Worm (Caenorhabditis elegans) whole organism, young adult: ENCODE measurements around the gene got-1.2.
A peak's percentile ranks its signal among the peaks of the same experiment; 100 is the strongest.

ENCODE experiments used
- B0336.3 ChIP-seq: fragments of 200-800 bp; sonication (Bioruptor generic); IDR thresholded peaks from 2 replicates; pipeline ENCODE4 v1.3.6; 2022; ENCODE audit warnings: missing genetic modification characterization, missing compliant biosample characterization
- C17E4.6 ChIP-seq: fragments of 200-800 bp; sonication (Bioruptor generic); IDR thresholded peaks from 2 replicates; pipeline ENCODE4 v1.3.6; 2022; ENCODE audit warnings: missing genetic modification reagents, missing genetic modification characterization, missing compliant biosample characterization
- D2030.7 ChIP-seq: fragments of 200-800 bp; sonication (Bioruptor generic); IDR thresholded peaks from 2 replicates; pipeline ENCODE4 v1.3.6; 2022; ENCODE audit warnings: missing genetic modification reagents, missing genetic modification characterization, missing compliant biosample characterization
- F23B12.7 ChIP-seq: sonication (generic microtip); optimal IDR thresholded peaks from 2 replicates; lab custom pipeline; 2017; ENCODE audit warnings: missing genetic modification characterization, mild to moderate bottlenecking, missing compliant biosample characterization, antibody characterized with exemption, moderate library complexity; ENCODE audit not compliant: insufficient read depth
- F33H1.4 ChIP-seq: fragments of 200-800 bp; sonication (Bioruptor generic); IDR thresholded peaks from 2 replicates; pipeline ENCODE4 v1.3.6; 2022; ENCODE audit warnings: missing genetic modification reagents, missing genetic modification characterization, missing compliant biosample characterization
- F37B4.10 ChIP-seq: fragments of 200-800 bp; sonication (Bioruptor generic); IDR thresholded peaks from 2 replicates; pipeline ENCODE4 v1.3.6; 2022; ENCODE audit warnings: missing genetic modification characterization, missing compliant biosample characterization
- F49E8.2 ChIP-seq: sonication (generic microtip); optimal IDR thresholded peaks from 3 replicates; lab custom pipeline; 2017; ENCODE audit warnings: missing genetic modification characterization, mild to moderate bottlenecking, missing compliant biosample characterization, antibody characterized with exemption, moderate library complexity; ENCODE audit not compliant: insufficient read depth
- F57C9.4 ChIP-seq: sonication (generic microtip); optimal IDR thresholded peaks from 2 replicates; lab custom pipeline; 2017; ENCODE audit warnings: mild to moderate bottlenecking, missing genetic modification characterization, missing compliant biosample characterization
- T26A5.8 ChIP-seq: sonication (generic microtip); optimal IDR thresholded peaks from 2 replicates; lab custom pipeline; 2016; ENCODE audit warnings: missing genetic modification characterization, missing compliant biosample characterization
- Y53F4B.3 ChIP-seq: fragments of 200-800 bp; sonication (Bioruptor generic); IDR thresholded peaks from 2 replicates; pipeline ENCODE4 v1.3.6; 2022; ENCODE audit warnings: missing genetic modification reagents, missing genetic modification characterization, missing compliant biosample characterization
- Y79H2A.3 ChIP-seq: fragments of 200-800 bp; sonication (Bioruptor generic); conservative IDR thresholded peaks from 2 replicates; pipeline ENCODE4 v1.3.6; 2022; ENCODE audit warnings: missing genetic modification reagents, missing genetic modification characterization, missing compliant biosample characterization
- ama-1 ChIP-seq, 3 experiments: fragments of 150-350 bp in 1 of 3; sonication (generic microtip) in 2 of 3; optimal IDR thresholded peaks; 2 replicates each; lab custom pipeline; 2014 to 2018; ENCODE audit warnings: missing biosample characterization in 2 of 3, missing genetic modification characterization in 2 of 3, missing genetic modification reagents in 2 of 3
- attf-6 ChIP-seq: fragments of 200-800 bp; sonication (Bioruptor generic); IDR thresholded peaks from 2 replicates; pipeline ENCODE4 v1.3.6; 2022; ENCODE audit warnings: missing genetic modification reagents, missing genetic modification characterization, missing compliant biosample characterization
- bed-2 ChIP-seq: fragments of 200-800 bp; sonication (Bioruptor generic); IDR thresholded peaks from 2 replicates; pipeline ENCODE4 v1.3.6; 2022; ENCODE audit warnings: missing genetic modification reagents, missing genetic modification characterization, missing compliant biosample characterization
- ccch-3 ChIP-seq: fragments of 200-800 bp; sonication (Bioruptor generic); optimal IDR thresholded peaks from 2 replicates; lab custom pipeline; 2018; ENCODE audit warnings: mild to moderate bottlenecking, missing genetic modification characterization, missing compliant biosample characterization
- cebp-1 ChIP-seq, 2 experiments: fragments of 200-800 bp in 1 of 2; sonication (Bioruptor generic) in 1 of 2; sonication (generic microtip) in 1 of 2; IDR thresholded peaks in 1 of 2; optimal IDR thresholded peaks in 1 of 2; 2 replicates each; pipeline versions ENCODE4 v1.3.6 to Lab custom; 2017 to 2022; ENCODE audit warnings: missing compliant biosample characterization in 2 of 2, missing genetic modification characterization in 2 of 2, mild to moderate bottlenecking in 1 of 2, missing genetic modification reagents in 1 of 2, moderate library complexity in 1 of 2
- cebp-2 ChIP-seq: fragments of 200-800 bp; sonication (Bioruptor generic); IDR thresholded peaks from 2 replicates; pipeline ENCODE4 v1.3.6; 2022; ENCODE audit warnings: missing genetic modification characterization, missing compliant biosample characterization
- ceh-91 ChIP-seq: fragments of 200-800 bp; sonication (Bioruptor generic); IDR thresholded peaks from 2 replicates; pipeline ENCODE4 v1.3.6; 2022; ENCODE audit warnings: missing genetic modification reagents, missing genetic modification characterization, missing compliant biosample characterization
- dox-1 ChIP-seq: fragments of 200-800 bp; sonication (Bioruptor generic); IDR thresholded peaks from 2 replicates; pipeline ENCODE4 v1.3.6; 2022; ENCODE audit warnings: missing genetic modification reagents, missing genetic modification characterization, missing compliant biosample characterization
- efl-1 ChIP-seq: fragments of 150-350 bp; optimal IDR thresholded peaks from 2 replicates; lab custom pipeline; 2014; ENCODE audit warnings: missing biosample characterization, missing genetic modification reagents, missing genetic modification characterization
- ekl-4 ChIP-seq: fragments of 200-800 bp; sonication (Bioruptor generic); IDR thresholded peaks from 2 replicates; pipeline ENCODE4 v1.3.6; 2022; ENCODE audit warnings: missing genetic modification reagents, missing genetic modification characterization, missing compliant biosample characterization
- fkh-3 ChIP-seq: sonication (generic microtip); optimal IDR thresholded peaks from 2 replicates; lab custom pipeline; 2016; ENCODE audit warnings: mild to moderate bottlenecking, missing genetic modification characterization, missing compliant biosample characterization
- hlh-12 ChIP-seq: sonication (generic microtip); optimal IDR thresholded peaks from 2 replicates; lab custom pipeline; 2016; ENCODE audit warnings: missing genetic modification characterization, missing compliant biosample characterization
- hrde-1 ChIP-seq: sonication (generic microtip); optimal IDR thresholded peaks from 2 replicates; lab custom pipeline; 2016; ENCODE audit warnings: missing genetic modification characterization, mild to moderate bottlenecking, missing compliant biosample characterization, moderate library complexity, missing genotype, missing genetic modification reagents, borderline replicate concordance
- hsf-1 ChIP-seq: fragments of 200-800 bp; sonication (Bioruptor generic); IDR thresholded peaks from 2 replicates; pipeline ENCODE4 v1.3.6; 2022; ENCODE audit warnings: missing genetic modification reagents, missing genetic modification characterization, missing compliant biosample characterization
- lag-1 ChIP-seq: fragments of 200-800 bp; sonication (Bioruptor generic); IDR thresholded peaks from 2 replicates; pipeline ENCODE4 v1.3.6; 2022; ENCODE audit warnings: missing genetic modification reagents, missing genetic modification characterization, missing compliant biosample characterization
- let-607 ChIP-seq, 2 experiments: fragments of 200-800 bp in 1 of 2; sonication (Bioruptor generic) in 1 of 2; sonication (generic microtip) in 1 of 2; optimal IDR thresholded peaks; 2 replicates each; lab custom pipeline; 2016 to 2018; ENCODE audit warnings: mild to moderate bottlenecking in 2 of 2, missing compliant biosample characterization in 2 of 2, missing genetic modification characterization in 2 of 2, moderate library complexity in 2 of 2, missing genotype in 1 of 2
- lsl-1 ChIP-seq: fragments of 200-800 bp; sonication (Bioruptor generic); optimal IDR thresholded peaks from 2 replicates; lab custom pipeline; 2018; ENCODE audit warnings: mild to moderate bottlenecking, missing genetic modification characterization, moderate library complexity, missing compliant biosample characterization
- madf-10 ChIP-seq: sonication (generic microtip); optimal IDR thresholded peaks from 2 replicates; lab custom pipeline; 2016; ENCODE audit warnings: mild to moderate bottlenecking, missing genetic modification characterization, missing compliant biosample characterization
- madf-6 ChIP-seq: fragments of 200-800 bp; sonication (Bioruptor generic); IDR thresholded peaks from 2 replicates; pipeline ENCODE4 v1.3.6; 2022; ENCODE audit warnings: missing genetic modification reagents, missing genetic modification characterization, missing compliant biosample characterization
- mel-28 ChIP-seq: sonication (generic microtip); optimal IDR thresholded peaks from 2 replicates; lab custom pipeline; 2016; ENCODE audit warnings: borderline replicate concordance, mild to moderate bottlenecking, missing genetic modification characterization, missing compliant biosample characterization
- mxl-1 ChIP-seq: sonication (generic microtip); optimal IDR thresholded peaks from 2 replicates; lab custom pipeline; 2016; ENCODE audit warnings: missing genetic modification characterization, missing compliant biosample characterization
- nfya-1 ChIP-seq: sonication (generic microtip); optimal IDR thresholded peaks from 2 replicates; lab custom pipeline; 2017; ENCODE audit warnings: antibody characterized with exemption, missing compliant biosample characterization, missing genetic modification characterization, borderline replicate concordance; ENCODE audit not compliant: insufficient read depth
- nfya-2 ChIP-seq: fragments of 200-800 bp; sonication (Bioruptor generic); IDR thresholded peaks from 2 replicates; pipeline ENCODE4 v1.3.6; 2022; ENCODE audit warnings: missing genetic modification reagents, missing genetic modification characterization, missing compliant biosample characterization
- nfyb-1 ChIP-seq: fragments of 200-800 bp; sonication (Bioruptor generic); IDR thresholded peaks from 2 replicates; pipeline ENCODE4 v1.3.6; 2022; ENCODE audit warnings: missing genetic modification reagents, missing genetic modification characterization, missing compliant biosample characterization
- nhr-120 ChIP-seq: fragments of 200-800 bp; sonication (Bioruptor generic); IDR thresholded peaks from 2 replicates; pipeline ENCODE4 v1.3.6; 2022; ENCODE audit warnings: missing genetic modification characterization, missing compliant biosample characterization
- nhr-179 ChIP-seq: sonication (generic microtip); optimal IDR thresholded peaks from 2 replicates; lab custom pipeline; 2016; ENCODE audit warnings: mild to moderate bottlenecking, missing genetic modification characterization, missing compliant biosample characterization
- nhr-90 ChIP-seq: sonication (generic microtip); optimal IDR thresholded peaks from 2 replicates; lab custom pipeline; 2016; ENCODE audit warnings: missing genotype, mild to moderate bottlenecking, missing genetic modification characterization, missing compliant biosample characterization
- repo-1 ChIP-seq: sonication (generic microtip); optimal IDR thresholded peaks from 2 replicates; lab custom pipeline; 2017; ENCODE audit warnings: mild to moderate bottlenecking, missing genetic modification characterization, missing compliant biosample characterization
- rpc-1 ChIP-seq, 2 experiments: fragments of 150-350 bp in 1 of 2; sonication (generic microtip) in 1 of 2; optimal IDR thresholded peaks; 2 replicates each; lab custom pipeline; 2014 to 2018; ENCODE audit warnings: missing biosample characterization in 1 of 2, missing genetic modification characterization in 1 of 2, missing genetic modification reagents in 1 of 2, missing genotype in 1 of 2
- sdz-38 ChIP-seq: sonication (generic microtip); optimal IDR thresholded peaks from 2 replicates; lab custom pipeline; 2016; ENCODE audit warnings: missing genotype, missing genetic modification characterization, missing compliant biosample characterization
- snpc-3.4 ChIP-seq: sonication (generic microtip); optimal IDR thresholded peaks from 2 replicates; lab custom pipeline; 2017; ENCODE audit warnings: missing genetic modification characterization, mild to moderate bottlenecking, missing compliant biosample characterization, antibody characterized with exemption, moderate library complexity, missing genotype, missing genetic modification reagents
- snpc-4 ChIP-seq, 5 experiments: fragments of 150-350 bp in 1 of 5; sonication (generic microtip) in 4 of 5; optimal IDR thresholded peaks; 2 replicates each; lab custom pipeline; 2014 to 2018; ENCODE audit warnings: missing genetic modification characterization in 5 of 5, missing biosample characterization in 3 of 5, antibody characterized with exemption in 2 of 5, mild to moderate bottlenecking in 2 of 5, missing compliant biosample characterization in 2 of 5, missing genotype in 2 of 5, moderate library complexity in 2 of 5, missing genetic modification reagents in 1 of 5
- unc-62 ChIP-seq: fragments of 150-350 bp; optimal IDR thresholded peaks from 2 replicates; lab custom pipeline; 2014; ENCODE audit warnings: missing biosample characterization, missing genetic modification reagents, missing genetic modification characterization
- zfh-2 ChIP-seq: fragments of 200-800 bp; sonication (Bioruptor generic); conservative IDR thresholded peaks from 2 replicates; pipeline ENCODE4 v1.3.6; 2022; ENCODE audit warnings: missing genetic modification reagents, missing genetic modification characterization, missing compliant biosample characterization
- ztf-3 ChIP-seq: fragments of 200-800 bp; sonication (Bioruptor generic); optimal IDR thresholded peaks from 2 replicates; lab custom pipeline; 2018; ENCODE audit warnings: mild to moderate bottlenecking, missing genetic modification characterization, missing compliant biosample characterization
- ztf-6 ChIP-seq: fragments of 200-800 bp; sonication (Bioruptor generic); IDR thresholded peaks from 2 replicates; pipeline ENCODE4 v1.3.6; 2022; ENCODE audit warnings: missing genetic modification reagents, missing genetic modification characterization, missing compliant biosample characterization

Gene got-1.2

DNA sequence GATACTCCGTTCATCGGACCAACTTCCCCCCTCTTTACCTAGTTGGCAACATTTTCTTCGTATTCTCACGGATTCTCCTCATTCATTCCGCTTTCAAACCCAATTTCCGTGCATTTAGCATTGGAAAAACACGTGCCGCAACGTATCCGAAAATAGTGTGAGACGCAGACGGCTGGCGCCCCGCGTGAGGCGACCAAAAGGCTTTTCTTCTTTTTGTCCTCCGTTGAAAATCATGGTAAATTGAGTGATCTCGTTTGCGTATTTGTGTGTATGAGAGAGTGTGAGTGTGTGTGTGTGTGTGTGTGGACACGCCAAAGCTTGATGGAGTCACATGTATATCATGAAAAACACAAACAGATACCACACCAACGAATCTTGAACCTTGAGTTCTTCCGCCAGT, 3.9 kb upstream of the got-1.2 start (continued):
- no peak for TF ChIP-seq ccch-3 (GFP tag; lab: Kevin White, UChicago)
- TF ChIP-seq snpc-4 (GFP tag; optimal IDR thresholded peaks at IDR 0.05; lab: Kevin White, UChicago), result no peak
- TF ChIP-seq snpc-4 (tag; optimal IDR thresholded peaks at IDR 0.05; lab: Kevin White, UChicago), result peak in 2 of 4 experiments; percentile 55 to 57
- TF ChIP-seq lag-1 (GFP tag; lab: Robert Waterston, UW), result no peak
- peak; percentile 72 for TF ChIP-seq madf-10
- no peak for TF ChIP-seq ztf-6 (GFP tag; lab: Robert Waterston, UW)
- peak; percentile 91 for TF ChIP-seq zfh-2 (GFP tag; lab: Robert Waterston, UW)
- TF ChIP-seq B0336.3 (GFP tag; lab: Robert Waterston, UW), result peak; percentile 89
- no peak for TF ChIP-seq nfya-2 (GFP tag; lab: Robert Waterston, UW)
- peak; percentile 81 for TF ChIP-seq ztf-3 (GFP tag; lab: Kevin White, UChicago)
- TF ChIP-seq F23B12.7, result no peak
- no peak for TF ChIP-seq D2030.7
- no peak for TF ChIP-seq mel-28 (tag; lab: Kevin White, UChicago)
- TF ChIP-seq T26A5.8 (tag; lab: Kevin White, UChicago), result no peak
- TF ChIP-seq hlh-12 (tag; lab: Kevin White, UChicago), result no peak
- no peak for TF ChIP-seq F33H1.4 (GFP tag; lab: Robert Waterston, UW)
- peak in 1 of 2 experiments; percentile 52 for TF ChIP-seq let-607 (tag; optimal IDR thresholded peaks at IDR 0.05; lab: Kevin White, UChicago)
- TF ChIP-seq F57C9.4 (tag; lab: Kevin White, UChicago), result no peak
- TF ChIP-seq repo-1 (tag; lab: Kevin White, UChicago), result peak; percentile 55
- TF ChIP-seq nfyb-1 (GFP tag; lab: Robert Waterston, UW), result peak; percentile 88
- TF ChIP-seq snpc-3.4, result no peak
- peak; percentile 69 for TF ChIP-seq ekl-4 (GFP tag; lab: Robert Waterston, UW)
- TF ChIP-seq nhr-90 (tag; lab: Kevin White, UChicago), result peak; percentile 53
- no peak for TF ChIP-seq bed-2 (GFP tag; lab: Robert Waterston, UW)
- no peak for TF ChIP-seq attf-6 (GFP tag; lab: Robert Waterston, UW)
- TF ChIP-seq ama-1 (optimal IDR thresholded peaks at IDR 0.05; lab: Kevin White, UChicago), result peak; percentile 59
- no peak for TF ChIP-seq ama-1 (GFP tag; optimal IDR thresholded peaks at IDR 0.05; lab: Kevin White, UChicago)
- TF ChIP-seq ceh-91 (GFP tag; lab: Robert Waterston, UW), result no peak
- no peak for TF ChIP-seq unc-62 (GFP tag; lab: Kevin White, UChicago)
- TF ChIP-seq cebp-1 (GFP tag; IDR thresholded peaks at IDR 0.05; lab: Robert Waterston, UW), result peak; percentile 81
- TF ChIP-seq cebp-1 (tag; optimal IDR thresholded peaks at IDR 0.05; lab: Kevin White, UChicago), result peak; percentile 88
- TF ChIP-seq madf-6, result no peak
- no peak for TF ChIP-seq Y53F4B.3 (GFP tag; lab: Robert Waterston, UW)
- TF ChIP-seq mxl-1 (tag; lab: Kevin White, UChicago), result no peak
- peak; percentile 69 for TF ChIP-seq dox-1 (GFP tag; lab: Robert Waterston, UW)
- no peak for TF ChIP-seq rpc-1 (optimal IDR thresholded peaks at IDR 0.05; lab: Kevin White, UChicago)
- no peak for TF ChIP-seq rpc-1 (tag; optimal IDR thresholded peaks at IDR 0.05; lab: Kevin White, UChicago)
- no peak for TF ChIP-seq hrde-1 (tag; lab: Kevin White, UChicago)
- no peak for TF ChIP-seq Y79H2A.3 (GFP tag; lab: Robert Waterston, UW)
- no peak for TF ChIP-seq fkh-3 (tag; lab: Kevin White, UChicago)
- no peak for TF ChIP-seq nfya-1 (tag; lab: Kevin White, UChicago)
- TF ChIP-seq cebp-2 (GFP tag; lab: Robert Waterston, UW), result no peak
- TF ChIP-seq lsl-1 (GFP tag; lab: Kevin White, UChicago), result no peak
- TF ChIP-seq sdz-38 (tag; lab: Kevin White, UChicago), result no peak
- no peak for TF ChIP-seq hsf-1 (GFP tag; lab: Robert Waterston, UW)
- no peak for TF ChIP-seq C17E4.6 (GFP tag; lab: Robert Waterston, UW)
- no peak for TF ChIP-seq efl-1 (GFP tag; lab: Kevin White, UChicago)
- no peak for TF ChIP-seq F37B4.10 (GFP tag; lab: Robert Waterston, UW)
- no peak for TF ChIP-seq nhr-120
- no peak for TF ChIP-seq F49E8.2 (tag; lab: Kevin White, UChicago)
- no peak for TF ChIP-seq nhr-179 (tag; lab: Kevin White, UChicago)
